Fruit fly (Drosophila melanogaster) S2 (cell line): ENCODE results near the gene MED10.

Experiments
- CG8478 ChIP-seq: fragments of >200 bp; optimal IDR thresholded peaks from 2 replicates; lab custom pipeline; 2018
- CTCF ChIP-seq, 2 experiments: fragments of >200 bp; optimal IDR thresholded peaks; 2 replicates each; lab custom pipeline; 2018

- TF ChIP-seq CTCF (optimal IDR thresholded peaks at IDR 0.05; lab: Kevin White, UChicago): no peak
- no peak for TF ChIP-seq CG8478 (lab: Kevin White, UChicago)
These were observed 39.0 kb downstream of the MED10 start, which contains the start of the genes CG34248 and CG13067 for dm6 chr3L:16270802-16271332.
